Fruit fly (Drosophila melanogaster): ENCODE data around the gene sNPF.
A peak's percentile ranks its signal among the peaks of the same experiment; 100 is the strongest.

Gene sNPF

dm6 chr2L:20084785-20085555, 57.3 kb downstream of the sNPF start, which contains the start of gene fok (continued):
- TF ChIP-seq gem (tag; optimal IDR thresholded peaks at IDR 0.05): peak; percentile 98
- TF ChIP-seq p53 (GFP tag; optimal IDR thresholded peaks at IDR 0.05): peak; percentile 79
- TF ChIP-seq Adf1 (GFP tag; IDR thresholded peaks at IDR 0.05): peak; percentile 87
- TF ChIP-seq exex (tag; optimal IDR thresholded peaks at IDR 0.05): peak; percentile 93
- TF ChIP-seq CG10654 (GFP tag; optimal IDR thresholded peaks at IDR 0.05): peak; percentile 91
- TF ChIP-seq CG10366 (GFP tag; IDR thresholded peaks at IDR 0.05): peak; percentile 92
- peak; percentile 97 for TF ChIP-seq CoRest (tag; optimal IDR thresholded peaks at IDR 0.05)
- peak; percentile 91 for TF ChIP-seq Abd-B (GFP tag; optimal IDR thresholded peaks at IDR 0.05)
- peak; percentile 96 for TF ChIP-seq NfI (GFP tag; optimal IDR thresholded peaks at IDR 0.05)
- peak; percentile 96 for TF ChIP-seq Dek (tag; optimal IDR thresholded peaks at IDR 0.05)
- no peak for TF ChIP-seq lov (optimal IDR thresholded peaks at IDR 0.05)
- peak; percentile 79; the same call in 2 of the 3 replicates for TF ChIP-seq lov (GFP tag; IDR thresholded peaks at IDR 0.05)
- peak; percentile 94 to 96 for TF ChIP-seq bsh (GFP tag; optimal IDR thresholded peaks at IDR 0.05)
- TF ChIP-seq CTCF (GFP tag; optimal IDR thresholded peaks at IDR 0.05): peak; percentile 64
- TF ChIP-seq CG14050 (GFP tag; IDR thresholded peaks at IDR 0.05): peak; percentile 94
- peak; percentile 93 for TF ChIP-seq ara (GFP tag; IDR thresholded peaks at IDR 0.05)
- peak; percentile 83; the same call in 1 of the 2 replicates for TF ChIP-seq GATAe (GFP tag; conservative IDR thresholded peaks at IDR 0.05)
- TF ChIP-seq Dll (GFP tag; IDR thresholded peaks at IDR 0.05; ENCODE audit: partially characterized antibody): peak; percentile 32; the same call in 1 of the 4 replicates
- peak; percentile 91 for TF ChIP-seq jumu (GFP tag; optimal IDR thresholded peaks at IDR 0.05)
- peak; percentile 95 for TF ChIP-seq Sox102F (GFP tag; optimal IDR thresholded peaks at IDR 0.05)
- TF ChIP-seq CG2875 (GFP tag; optimal IDR thresholded peaks at IDR 0.05): peak; percentile 95
- TF ChIP-seq CG43689 (GFP tag; IDR thresholded peaks at IDR 0.05): peak; percentile 86
- peak; percentile 93 for TF ChIP-seq CG32767 (GFP tag; IDR thresholded peaks at IDR 0.05)
- TF ChIP-seq slou (GFP tag; optimal IDR thresholded peaks at IDR 0.05): peak; percentile 90
- peak; percentile 95 for TF ChIP-seq kay (GFP tag; optimal IDR thresholded peaks at IDR 0.05)
- TF ChIP-seq Opbp (GFP tag; IDR thresholded peaks at IDR 0.05; ENCODE audit: partially characterized antibody): 0 out of 3 replicates have a peak, but pooled peaks have one; percentile 28
- peak; percentile 96 for TF ChIP-seq Hsf (GFP tag; optimal IDR thresholded peaks at IDR 0.05)
- TF ChIP-seq CG17186 (GFP tag; optimal IDR thresholded peaks at IDR 0.05): peak; percentile 66
- peak; percentile 90 for TF ChIP-seq Taf1 (GFP tag; IDR thresholded peaks at IDR 0.05)
- peak; percentile 71 for TF ChIP-seq CG17802 (tag; optimal IDR thresholded peaks at IDR 0.05)
- peak; percentile 92 for TF ChIP-seq crc (GFP tag; optimal IDR thresholded peaks at IDR 0.05)
- TF ChIP-seq CG17568 (GFP tag; optimal IDR thresholded peaks at IDR 0.05): peak; percentile 94
- no peak; the same call in 2 of the 3 replicates for TF ChIP-seq HLH4C (GFP tag; IDR thresholded peaks at IDR 0.05; ENCODE audit: partially characterized antibody)
- peak; percentile 92 for TF ChIP-seq CG5180 (GFP tag; optimal IDR thresholded peaks at IDR 0.05)
- peak; percentile 97 for TF ChIP-seq Atf6 (GFP tag; IDR thresholded peaks at IDR 0.05)
- peak; percentile 100 for TF ChIP-seq Deaf1 (tag; optimal IDR thresholded peaks at IDR 0.05)
- peak; percentile 87 for TF ChIP-seq CG17612 (GFP tag; IDR thresholded peaks at IDR 0.05)
- peak; percentile 83 for TF ChIP-seq CG31365 (tag; optimal IDR thresholded peaks at IDR 0.05)
- peak; percentile 96 for TF ChIP-seq ind (GFP tag; optimal IDR thresholded peaks at IDR 0.05)
- TF ChIP-seq Hand (GFP tag; optimal IDR thresholded peaks at IDR 0.05): peak; percentile 97
- peak; percentile 96 for TF ChIP-seq tio (GFP tag; optimal IDR thresholded peaks at IDR 0.05)
- peak; percentile 94 for TF ChIP-seq fd64A (GFP tag; optimal IDR thresholded peaks at IDR 0.05)
- peak; percentile 66; the same call in 1 of the 2 replicates for TF ChIP-seq Lim3 (GFP tag; IDR thresholded peaks at IDR 0.05)
- peak; percentile 96 for TF ChIP-seq CG17359 (tag; optimal IDR thresholded peaks at IDR 0.05)
- no peak for TF ChIP-seq Sin3A (optimal IDR thresholded peaks at IDR 0.05)
- TF ChIP-seq CG9817 (tag; optimal IDR thresholded peaks at IDR 0.05): peak; percentile 95
- peak; percentile 85 for TF ChIP-seq CG8765 (GFP tag; IDR thresholded peaks at IDR 0.05)
- TF ChIP-seq Ada2b (GFP tag; IDR thresholded peaks at IDR 0.05): peak; percentile 91
- TF ChIP-seq Gsc (GFP tag; IDR thresholded peaks at IDR 0.05): no peak; the same call in 1 of the 2 replicates
- TF ChIP-seq h (optimal IDR thresholded peaks at IDR 0.05): no peak

Measured in whole organism, embryonic.